Worm (Caenorhabditis elegans) whole organism, late embryonic: Measurements from ENCODE around the gene rme-6.

Source experiments
- ceh-30 ChIP-seq: fragments of 150-350 bp; optimal IDR thresholded peaks from 2 replicates; lab custom pipeline; 2014; ENCODE audit warnings: missing biosample characterization, missing genetic modification characterization
- dve-1 ChIP-seq: sonication (generic microtip); optimal IDR thresholded peaks from 2 replicates; lab custom pipeline; 2017; ENCODE audit warnings: antibody characterized with exemption, mild to moderate bottlenecking, missing genetic modification characterization, missing compliant biosample characterization
- ets-4 ChIP-seq: sonication (generic microtip); optimal IDR thresholded peaks from 2 replicates; lab custom pipeline; 2016; ENCODE audit warnings: missing genetic modification characterization, missing compliant biosample characterization
- hlh-13 ChIP-seq: fragments of 200-800 bp; sonication (Bioruptor generic); optimal IDR thresholded peaks from 2 replicates; lab custom pipeline; 2018; ENCODE audit warnings: mild to moderate bottlenecking, missing genetic modification characterization, missing compliant biosample characterization
- lim-6 ChIP-seq: sonication (generic microtip); optimal IDR thresholded peaks from 2 replicates; lab custom pipeline; 2016; ENCODE audit warnings: missing genetic modification characterization, missing compliant biosample characterization
- nhr-11 ChIP-seq: fragments of 150-350 bp; optimal IDR thresholded peaks from 2 replicates; lab custom pipeline; 2014; ENCODE audit warnings: missing biosample characterization, missing genetic modification characterization
- tbx-2 ChIP-seq: sonication (generic microtip); optimal IDR thresholded peaks from 2 replicates; lab custom pipeline; 2016; ENCODE audit warnings: missing genetic modification characterization, missing compliant biosample characterization

DNA sequence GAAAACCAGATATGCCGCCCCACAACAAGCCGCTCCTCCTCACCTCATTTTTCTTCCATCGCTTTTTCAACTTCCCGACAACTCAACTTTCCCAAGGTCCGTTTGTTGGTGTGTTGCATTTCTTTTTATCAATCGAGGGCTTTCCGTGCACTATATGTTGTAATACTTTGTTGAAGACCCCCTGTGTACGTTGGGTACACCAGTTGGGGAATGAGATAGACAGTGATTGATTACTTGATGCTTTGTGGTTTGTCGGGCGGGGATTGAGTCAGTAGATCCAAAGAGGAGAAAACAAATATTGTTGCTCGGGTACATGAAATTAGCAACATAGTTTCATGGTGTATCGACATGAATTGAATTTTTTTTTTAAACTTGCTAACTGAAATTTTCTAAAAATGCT, 11.9 kb downstream of the rme-6 start:
- no peak for TF ChIP-seq dve-1 (tag; lab: Kevin White, UChicago)
- no peak for TF ChIP-seq ets-4 (tag; lab: Kevin White, UChicago)
- no peak for TF ChIP-seq tbx-2
- no peak for TF ChIP-seq nhr-11 (tag; lab: Kevin White, UChicago)
- no peak for TF ChIP-seq lim-6 (tag; lab: Kevin White, UChicago)
- no peak for TF ChIP-seq hlh-13 (GFP tag; lab: Kevin White, UChicago)
- no peak for TF ChIP-seq ceh-30 (tag; lab: Kevin White, UChicago)
